Fruit fly (Drosophila melanogaster) whole organism, adult: ENCODE measurements around the gene Pgm1.
A peak's percentile ranks its signal among the peaks of the same experiment; 100 is the strongest.

Source experiments
- CG11617 ChIP-seq: fragments of 200-800 bp; sonication (Bioruptor generic); optimal IDR thresholded peaks from 2 replicates; lab custom pipeline; 2017; ENCODE audit warnings: mild to moderate bottlenecking, missing biosample characterization, missing genetic modification reagents, missing genetic modification characterization
- CG12768 ChIP-seq: fragments of 200-800 bp; sonication (Bioruptor generic); optimal IDR thresholded peaks from 2 replicates; lab custom pipeline; 2017; ENCODE audit warnings: missing biosample characterization, missing genetic modification characterization, mild to moderate bottlenecking, moderate library complexity, missing genetic modification reagents
- CG14711 ChIP-seq: fragments of 200-800 bp; sonication (Bioruptor generic); optimal IDR thresholded peaks from 2 replicates; lab custom pipeline; 2018; ENCODE audit warnings: missing biosample characterization, mild to moderate bottlenecking, missing genetic modification characterization, moderate library complexity
- CG1620 ChIP-seq: fragments of 200-800 bp; sonication (Bioruptor generic); optimal IDR thresholded peaks from 2 replicates; lab custom pipeline; 2016; ENCODE audit warnings: missing biosample characterization, missing genetic modification characterization
- CG33017 ChIP-seq: fragments of 200-800 bp; sonication (Bioruptor generic); optimal IDR thresholded peaks from 2 replicates; lab custom pipeline; 2018; ENCODE audit warnings: missing biosample characterization, mild to moderate bottlenecking, missing genetic modification characterization, moderate library complexity
- CG5204 ChIP-seq: fragments of 200-800 bp; sonication (Bioruptor generic); optimal IDR thresholded peaks from 2 replicates; lab custom pipeline; 2016; ENCODE audit warnings: missing biosample characterization, missing genetic modification characterization
- CG7045 ChIP-seq: fragments of 200-800 bp; sonication (Bioruptor generic); optimal IDR thresholded peaks from 2 replicates; lab custom pipeline; 2017; ENCODE audit warnings: missing biosample characterization, mild to moderate bottlenecking, missing genetic modification characterization
- CG7101 ChIP-seq: fragments of 200-800 bp; sonication (Bioruptor generic); optimal IDR thresholded peaks from 2 replicates; lab custom pipeline; 2018; ENCODE audit warnings: missing biosample characterization, mild to moderate bottlenecking, missing genetic modification characterization, moderate library complexity
- Clk ChIP-seq: fragments of 200-800 bp; sonication (Bioruptor generic); optimal IDR thresholded peaks from 2 replicates; lab custom pipeline; 2017; ENCODE audit warnings: missing biosample characterization, missing genetic modification characterization
- Crg-1 ChIP-seq: fragments of 200-800 bp; sonication (Bioruptor generic); optimal IDR thresholded peaks from 2 replicates; lab custom pipeline; 2016; ENCODE audit warnings: missing biosample characterization, missing genetic modification characterization
- Hr96 ChIP-seq: fragments of 200-800 bp; sonication (Bioruptor generic); optimal IDR thresholded peaks from 2 replicates; lab custom pipeline; 2016; ENCODE audit warnings: missing biosample characterization, missing genetic modification characterization
- Mnt ChIP-seq: fragments of 200-800 bp; sonication (Bioruptor generic); optimal IDR thresholded peaks from 2 replicates; lab custom pipeline; 2016; ENCODE audit warnings: missing biosample characterization, mild to moderate bottlenecking, missing genetic modification characterization
- bab1 ChIP-seq: fragments of 200-800 bp; sonication (Bioruptor generic); optimal IDR thresholded peaks from 3 replicates; lab custom pipeline; 2019; ENCODE audit warnings: missing biosample characterization, mild to moderate bottlenecking, missing genetic modification characterization, moderate library complexity
- cic ChIP-seq: fragments of 200-800 bp; sonication (Bioruptor generic); optimal IDR thresholded peaks from 2 replicates; lab custom pipeline; 2017; ENCODE audit warnings: missing biosample characterization, mild to moderate bottlenecking, missing genetic modification characterization, moderate library complexity
- cnc ChIP-seq, 2 experiments: fragments of >200 bp; optimal IDR thresholded peaks; 2 replicates each; lab custom pipeline; 2017
- kay ChIP-seq: fragments of 200-800 bp; sonication (Bioruptor generic); peaks from one replicate; lab custom pipeline; 2016; ENCODE audit warnings: missing biosample characterization, missing genetic modification characterization, borderline replicate concordance
- ovo ChIP-seq: fragments of 200-800 bp; sonication (Bioruptor generic); optimal IDR thresholded peaks from 2 replicates; lab custom pipeline; 2016; ENCODE audit warnings: missing biosample characterization, missing genetic modification characterization
- pad ChIP-seq: fragments of 200-800 bp; sonication (Bioruptor generic); optimal IDR thresholded peaks from 3 replicates; lab custom pipeline; 2017; ENCODE audit warnings: missing biosample characterization, missing genetic modification characterization, mild to moderate bottlenecking, moderate library complexity, missing genetic modification reagents
- tj ChIP-seq: fragments of 200-800 bp; sonication (Bioruptor generic); optimal IDR thresholded peaks from 3 replicates; lab custom pipeline; 2017; ENCODE audit warnings: missing biosample characterization, mild to moderate bottlenecking, missing genetic modification characterization, moderate library complexity
- toe ChIP-seq: fragments of 200-800 bp; sonication (Bioruptor generic); optimal IDR thresholded peaks from 2 replicates; lab custom pipeline; 2016; ENCODE audit warnings: missing biosample characterization, missing genetic modification characterization

Pgm1 gene

DNA sequence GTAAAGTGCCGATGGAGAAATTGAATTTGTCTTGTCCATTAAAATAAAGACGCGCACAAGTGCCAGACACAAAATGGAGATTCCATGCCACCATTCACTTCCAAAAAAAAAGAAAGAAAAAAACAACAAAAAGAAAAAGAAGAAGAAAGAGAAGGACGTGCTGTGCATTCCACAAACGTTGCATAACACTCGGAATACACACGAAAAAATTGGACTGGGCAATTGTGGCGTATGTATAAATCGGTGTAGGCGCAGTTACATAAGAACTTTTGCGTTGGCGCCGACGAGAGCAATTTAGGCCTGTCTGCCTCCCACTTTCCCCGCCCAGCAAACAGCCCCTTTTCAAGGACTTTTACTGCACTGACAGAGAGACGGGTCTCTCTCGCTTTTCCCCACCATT, 19.0 kb upstream of the Pgm1 start:
- TF ChIP-seq CG14711 (no peak), CG33017 (tag; lab: Kevin White, UChicago) (no peak), CG1620 (GFP tag; lab: Kevin White, UChicago) (no peak), tj (GFP tag; lab: Kevin White, UChicago) (no peak), pad (GFP tag; lab: Kevin White, UChicago) (no peak), CG11617 (GFP tag; lab: Kevin White, UChicago) (no peak), ovo (GFP tag; lab: Kevin White, UChicago) (no peak), toe (GFP tag; lab: Kevin White, UChicago) (no peak), cic (no peak), Hr96 (GFP tag; lab: Kevin White, UChicago) (no peak), bab1 (no peak), Mnt (GFP tag; lab: Kevin White, UChicago) (no peak), CG5204 (GFP tag; lab: Kevin White, UChicago) (no peak), CG12768 (GFP tag; lab: Kevin White, UChicago) (no peak)

DNA sequence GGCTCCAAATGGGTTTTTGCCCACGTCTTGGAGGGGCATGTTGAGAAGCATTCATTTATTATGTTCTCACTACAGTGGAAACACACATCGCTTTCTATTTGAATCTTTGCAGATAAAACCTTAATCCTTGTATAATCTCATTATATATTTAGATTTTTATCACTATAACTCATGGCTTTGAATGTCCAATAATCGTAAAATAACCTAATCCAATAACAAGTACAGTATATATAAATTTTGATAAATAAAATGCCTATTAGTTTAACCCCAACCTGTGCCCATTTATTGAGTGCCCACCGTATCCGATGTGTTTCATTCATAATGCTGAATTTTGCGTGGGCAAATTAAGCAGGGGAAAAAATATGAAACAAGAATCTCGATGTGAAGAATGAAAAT, 18.2 kb upstream of the Pgm1 start:
- TF ChIP-seq Mnt (GFP tag; lab: Kevin White, UChicago) (no peak), Clk (no peak), kay (GFP tag; lab: Kevin White, UChicago) (peak; percentile 66), CG14711 (no peak), Hr96 (GFP tag; lab: Kevin White, UChicago) (no peak), cnc (optimal IDR thresholded peaks at IDR 0.05; lab: Kevin White, UChicago) (no peak), bab1 (no peak), CG7101 (tag; lab: Kevin White, UChicago) (no peak), CG1620 (GFP tag; lab: Kevin White, UChicago) (no peak)

DNA sequence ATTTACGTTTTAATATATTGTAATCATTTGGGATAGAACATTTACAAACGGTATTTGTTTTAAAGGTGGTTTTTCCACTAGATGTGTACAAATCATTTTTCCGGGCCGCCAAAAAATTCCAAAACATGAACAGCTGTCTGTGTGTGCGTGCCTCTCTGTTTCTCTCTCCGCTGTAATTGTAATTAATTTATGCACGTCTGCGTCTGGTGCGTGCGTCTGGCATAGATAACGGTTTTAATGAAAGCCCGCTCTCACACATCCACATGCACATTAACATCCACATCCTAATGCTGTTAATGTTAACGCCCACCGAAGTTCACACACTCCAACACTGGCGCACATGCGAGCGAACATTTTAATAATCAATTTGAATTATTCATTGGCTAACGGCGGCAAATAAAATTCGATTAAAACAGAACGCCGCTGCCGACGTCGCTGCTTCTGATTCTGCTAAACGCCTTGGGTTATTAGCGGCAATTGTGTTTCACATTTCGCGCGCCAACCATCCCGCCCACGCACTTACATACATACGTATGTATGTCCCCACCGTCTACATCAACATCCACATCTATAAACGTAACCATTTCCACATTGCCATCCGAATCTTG, 17.7 kb upstream of the Pgm1 start:
- TF ChIP-seq tj (GFP tag; lab: Kevin White, UChicago) (no peak), cic (no peak)

DNA sequence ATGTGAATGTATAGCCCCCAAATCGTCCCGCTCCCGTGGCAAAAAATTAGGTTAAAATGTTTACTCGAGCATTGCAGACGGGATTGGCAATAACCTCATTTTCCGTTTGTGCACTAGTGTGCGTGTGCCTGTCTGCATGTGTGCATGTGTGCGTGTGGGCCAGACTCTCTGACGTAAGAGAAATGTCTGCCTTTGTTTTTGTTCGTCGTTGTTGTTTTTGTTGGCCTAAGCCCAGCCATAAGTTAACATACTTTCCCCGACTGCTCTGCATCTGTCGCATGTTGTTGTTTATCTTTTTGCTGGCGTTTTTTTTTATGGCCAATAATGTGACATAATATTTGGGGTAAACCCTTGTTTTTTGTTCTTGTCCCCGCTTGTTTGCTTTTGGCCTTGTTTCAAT, 17.0 kb upstream of the Pgm1 start:
- TF ChIP-seq bab1 (no peak), CG1620 (GFP tag; lab: Kevin White, UChicago) (no peak), Mnt (GFP tag; lab: Kevin White, UChicago) (no peak), CG5204 (GFP tag; lab: Kevin White, UChicago) (no peak), CG7101 (tag; lab: Kevin White, UChicago) (no peak), CG7045 (no peak), ovo (GFP tag; lab: Kevin White, UChicago) (no peak), kay (GFP tag; lab: Kevin White, UChicago) (no peak), cnc (optimal IDR thresholded peaks at IDR 0.05; lab: Kevin White, UChicago) (no peak), toe (GFP tag; lab: Kevin White, UChicago) (no peak), Crg-1 (no peak), CG14711 (no peak), pad (GFP tag; lab: Kevin White, UChicago) (no peak), Clk (no peak), CG33017 (tag; lab: Kevin White, UChicago) (no peak), tj (GFP tag; lab: Kevin White, UChicago) (no peak), CG12768 (GFP tag; lab: Kevin White, UChicago) (no peak)

DNA sequence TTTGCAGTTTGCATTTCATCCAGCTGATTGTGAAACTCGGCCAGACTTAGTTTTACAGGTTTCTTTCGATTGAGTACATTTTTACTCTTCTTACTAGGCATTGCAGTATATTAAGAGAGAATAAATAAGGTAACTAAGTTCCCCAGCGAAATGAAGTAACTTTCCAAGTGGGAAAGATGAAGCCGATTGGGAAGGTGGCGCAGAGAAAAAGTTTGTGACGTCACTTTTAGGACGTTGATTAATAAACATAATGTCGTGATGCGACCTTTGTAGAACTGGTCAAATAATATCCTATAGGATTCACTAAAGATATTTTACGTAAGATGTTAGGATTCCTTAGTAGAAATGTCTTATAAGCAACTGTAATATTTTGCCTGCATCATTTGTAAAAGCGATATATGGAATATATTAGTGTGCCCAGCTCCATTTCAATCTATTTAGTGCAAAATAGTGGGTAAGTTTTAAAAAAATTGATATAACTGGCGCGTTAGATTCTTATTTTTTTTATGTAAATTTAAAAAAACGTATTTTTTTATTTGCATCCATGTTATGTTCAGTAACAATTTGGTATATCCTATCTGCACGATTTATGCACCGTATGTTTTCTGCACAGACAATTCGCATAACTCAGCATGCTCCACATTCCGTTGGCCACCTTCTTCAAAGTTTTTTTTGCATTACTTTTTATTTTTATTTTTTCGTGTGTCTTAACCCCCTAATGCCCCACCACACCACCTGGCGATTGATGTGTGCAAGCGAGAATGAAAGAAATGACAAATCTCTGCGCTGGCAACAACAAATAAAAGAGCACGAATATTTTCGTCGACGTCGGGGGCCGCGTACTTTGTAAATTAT, 15.6 kb upstream of the Pgm1 start, which contains the start of gene CG32152:
Gene CG32152 (minus strand): TSS at position 352 of the 855 bp plus-strand sequence.
- no peak for TF ChIP-seq Clk
- TF ChIP-seq CG11617 (GFP tag; lab: Kevin White, UChicago) = no peak
- no peak for TF ChIP-seq CG7045
- no peak for TF ChIP-seq pad (GFP tag; lab: Kevin White, UChicago)
- TF ChIP-seq CG7101 (tag; lab: Kevin White, UChicago) = no peak
- no peak for TF ChIP-seq Crg-1
- peak; percentile 87 for TF ChIP-seq tj (GFP tag; lab: Kevin White, UChicago)
- TF ChIP-seq kay (GFP tag; lab: Kevin White, UChicago) = no peak
- TF ChIP-seq bab1 = peak; percentile 47
- no peak for TF ChIP-seq cic
- no peak for TF ChIP-seq ovo (GFP tag; lab: Kevin White, UChicago)
- TF ChIP-seq CG33017 (tag; lab: Kevin White, UChicago) = no peak
- TF ChIP-seq Hr96 (GFP tag; lab: Kevin White, UChicago) = no peak

DNA sequence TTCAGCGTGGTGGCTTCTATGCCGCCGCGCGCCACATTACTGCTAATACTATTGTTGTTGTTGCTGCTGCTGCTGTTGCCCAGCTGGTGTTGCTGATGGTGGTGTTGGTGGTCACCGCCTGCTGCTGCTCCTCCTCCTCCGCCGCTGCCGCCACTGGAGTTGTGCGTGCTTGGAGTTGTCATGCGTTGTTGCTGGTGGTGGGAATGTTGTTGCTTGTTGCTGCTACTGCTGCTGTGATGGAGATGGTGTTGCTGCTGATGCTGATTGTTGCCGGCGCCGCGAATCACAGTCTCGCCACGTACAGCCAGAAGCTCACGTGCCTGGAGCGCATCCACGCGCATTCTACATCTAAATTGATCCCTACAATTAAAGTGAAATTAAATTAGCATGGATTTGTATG, 13.2 kb upstream of the Pgm1 start:
- no peak for TF ChIP-seq CG1620 (GFP tag; lab: Kevin White, UChicago)
- no peak for TF ChIP-seq Crg-1
- TF ChIP-seq bab1 = no peak
- TF ChIP-seq CG5204 (GFP tag; lab: Kevin White, UChicago) = no peak
- no peak for TF ChIP-seq CG33017 (tag; lab: Kevin White, UChicago)
- TF ChIP-seq CG12768 (GFP tag; lab: Kevin White, UChicago) = no peak
- TF ChIP-seq Hr96 (GFP tag; lab: Kevin White, UChicago) = no peak
- no peak for TF ChIP-seq CG11617 (GFP tag; lab: Kevin White, UChicago)
- no peak for TF ChIP-seq tj (GFP tag; lab: Kevin White, UChicago)
- no peak for TF ChIP-seq Mnt (GFP tag; lab: Kevin White, UChicago)
